Worm (Caenorhabditis elegans) whole organism, early embryonic: Measurements from ENCODE around the gene pmk-3.
A peak's percentile ranks its signal among the peaks of the same experiment; 100 is the strongest.

Experiments used
- B0310.2 ChIP-seq: sonication (generic microtip); optimal IDR thresholded peaks from 2 replicates; lab custom pipeline; 2016; ENCODE audit warnings: mild to moderate bottlenecking, missing genetic modification characterization, missing compliant biosample characterization
- F13C5.2 ChIP-seq: sonication (generic microtip); optimal IDR thresholded peaks from 2 replicates; lab custom pipeline; 2017; ENCODE audit warnings: mild to moderate bottlenecking, missing genetic modification characterization, inconsistent platforms, missing compliant biosample characterization
- aly-1 ChIP-seq: sonication (generic microtip); optimal IDR thresholded peaks from 2 replicates; lab custom pipeline; 2016; ENCODE audit warnings: missing genetic modification characterization, missing compliant biosample characterization
- ama-1 ChIP-seq: fragments of 150-350 bp; optimal IDR thresholded peaks from 2 replicates; lab custom pipeline; 2014
- ceh-13 ChIP-seq: fragments of 200-800 bp; sonication (Bioruptor generic); optimal IDR thresholded peaks from 2 replicates; lab custom pipeline; 2018; ENCODE audit warnings: mild to moderate bottlenecking, missing genetic modification characterization, missing compliant biosample characterization
- ceh-36 ChIP-seq: sonication (generic microtip); optimal IDR thresholded peaks from 2 replicates; lab custom pipeline; 2016; ENCODE audit warnings: missing genetic modification characterization, inconsistent platforms, missing compliant biosample characterization
- ets-7 ChIP-seq: sonication (generic microtip); optimal IDR thresholded peaks from 2 replicates; lab custom pipeline; 2016; ENCODE audit warnings: missing genotype, missing genetic modification characterization, missing compliant biosample characterization
- flt-1 ChIP-seq: fragments of 200-800 bp; sonication (Bioruptor generic); IDR thresholded peaks from 2 replicates; pipeline ENCODE4 v1.3.6; 2022; ENCODE audit warnings: missing genetic modification characterization, missing compliant biosample characterization
- hmbx-1 ChIP-seq: sonication (generic microtip); optimal IDR thresholded peaks from 2 replicates; lab custom pipeline; 2016; ENCODE audit warnings: mild to moderate bottlenecking, missing genetic modification characterization, missing compliant biosample characterization
- hmg-4 ChIP-seq: fragments of 200-800 bp; sonication (Bioruptor generic); optimal IDR thresholded peaks from 2 replicates; lab custom pipeline; 2018; ENCODE audit warnings: mild to moderate bottlenecking, missing genetic modification characterization, missing compliant biosample characterization
- hnd-1 ChIP-seq: sonication (generic microtip); optimal IDR thresholded peaks from 2 replicates; lab custom pipeline; 2016; ENCODE audit warnings: missing genetic modification characterization, missing compliant biosample characterization
- pes-1 ChIP-seq: fragments of 200-800 bp; sonication (Bioruptor generic); IDR thresholded peaks from 2 replicates; pipeline ENCODE4 v1.3.6; 2022; ENCODE audit warnings: missing genetic modification reagents, missing genetic modification characterization, missing compliant biosample characterization
- scrt-1 ChIP-seq: fragments of 200-800 bp; sonication (Bioruptor generic); IDR thresholded peaks from 2 replicates; pipeline ENCODE4 v1.3.6; 2022; ENCODE audit warnings: missing genetic modification characterization, missing compliant biosample characterization
- sea-1 ChIP-seq: fragments of 200-800 bp; sonication (Bioruptor generic); conservative IDR thresholded peaks from 2 replicates; pipeline ENCODE4 v1.3.6; 2022; ENCODE audit warnings: missing genetic modification characterization, missing compliant biosample characterization
- tbx-11 ChIP-seq: fragments of 200-800 bp; sonication (Bioruptor generic); IDR thresholded peaks from 2 replicates; pipeline ENCODE4 v1.3.6; 2022; ENCODE audit warnings: missing genetic modification characterization, missing compliant biosample characterization
- tbx-37 ChIP-seq: fragments of 200-800 bp; sonication (Bioruptor generic); conservative IDR thresholded peaks from 2 replicates; pipeline ENCODE4 v1.3.6; 2022; ENCODE audit warnings: missing genetic modification reagents, missing genetic modification characterization, missing compliant biosample characterization
- tra-4 ChIP-seq: sonication (generic microtip); optimal IDR thresholded peaks from 2 replicates; lab custom pipeline; 2017; ENCODE audit warnings: missing genetic modification characterization, missing compliant biosample characterization

pmk-3 gene

DNA sequence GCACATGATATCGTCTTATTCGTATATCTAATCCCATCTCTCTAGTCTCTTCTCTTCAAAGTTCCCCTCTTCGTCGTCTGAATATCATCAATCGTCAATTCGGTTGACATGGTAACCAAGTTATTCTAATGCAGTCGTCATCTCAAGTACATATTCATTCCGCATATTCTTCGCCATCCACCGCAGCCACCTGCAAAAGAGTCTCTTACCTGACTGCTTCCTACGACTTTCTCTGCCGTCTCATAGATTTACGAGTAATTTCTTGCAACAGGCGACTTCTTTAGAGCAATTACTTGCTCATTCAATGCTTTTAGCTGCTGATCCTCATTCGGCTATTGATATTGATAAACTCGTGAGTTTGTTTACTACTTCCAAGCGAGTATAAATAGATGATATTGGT lies 11.6 kb upstream of the pmk-3 start:
- TF ChIP-seq B0310.2 (tag; lab: Kevin White, UChicago) (no peak), flt-1 (no peak), ets-7 (tag; lab: Kevin White, UChicago) (no peak), ceh-36 (tag; lab: Kevin White, UChicago) (no peak), hmbx-1 (tag; lab: Kevin White, UChicago) (no peak), hmg-4 (GFP tag; lab: Kevin White, UChicago) (no peak), ama-1 (lab: Kevin White, UChicago) (no peak), scrt-1 (GFP tag; lab: Robert Waterston, UW) (no peak), tbx-11 (GFP tag; lab: Robert Waterston, UW) (no peak), tra-4 (tag; lab: Kevin White, UChicago) (no peak), hnd-1 (tag; lab: Kevin White, UChicago) (no peak), tbx-37 (GFP tag; lab: Robert Waterston, UW) (no peak), ceh-13 (GFP tag; lab: Kevin White, UChicago) (no peak), pes-1 (GFP tag; lab: Robert Waterston, UW) (no peak), aly-1 (tag; lab: Kevin White, UChicago) (no peak), F13C5.2 (no peak)

DNA sequence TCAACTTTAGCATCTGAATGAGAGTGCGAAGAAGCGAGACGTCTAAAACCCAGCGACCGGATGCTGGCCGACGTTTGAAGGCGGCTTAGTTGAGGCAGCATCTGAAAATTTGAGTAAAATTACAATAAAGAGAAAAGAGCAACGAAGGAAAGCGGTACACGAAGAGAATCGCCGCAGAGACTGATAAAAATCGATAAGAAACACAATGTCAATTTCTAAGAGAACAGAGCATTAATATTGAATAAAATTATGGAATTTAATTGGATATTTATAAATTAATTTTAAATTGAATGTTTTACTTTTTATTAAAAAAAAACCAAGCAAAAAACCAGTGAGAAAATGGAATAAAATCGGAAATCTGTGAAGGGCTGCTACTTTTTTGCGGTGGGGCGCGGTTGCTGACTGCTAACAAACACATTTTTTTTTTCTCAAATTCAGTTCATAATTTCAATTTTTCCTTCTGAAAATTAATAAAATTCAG lies 8.8 kb upstream of the pmk-3 start, which contains the start of the genes ndub-11 and moc-3:
Gene ndub-11, minus strand, starts transcription at position 101 of the 481 bp plus-strand sequence.
Gene moc-3, plus strand, starts transcription at position 431 of the 481 bp plus-strand sequence.
- no peak for TF ChIP-seq flt-1
- no peak for TF ChIP-seq pes-1 (GFP tag; lab: Robert Waterston, UW)
- no peak for TF ChIP-seq hnd-1 (tag; lab: Kevin White, UChicago)
- no peak for TF ChIP-seq tbx-37 (GFP tag; lab: Robert Waterston, UW)
- no peak for TF ChIP-seq sea-1 (GFP tag; lab: Robert Waterston, UW)
- no peak for TF ChIP-seq hmbx-1 (tag; lab: Kevin White, UChicago)
- no peak for TF ChIP-seq ama-1 (lab: Kevin White, UChicago)
- TF ChIP-seq scrt-1 (GFP tag; lab: Robert Waterston, UW) = no peak
- no peak for TF ChIP-seq hmg-4 (GFP tag; lab: Kevin White, UChicago)
- no peak for TF ChIP-seq tra-4 (tag; lab: Kevin White, UChicago)

DNA sequence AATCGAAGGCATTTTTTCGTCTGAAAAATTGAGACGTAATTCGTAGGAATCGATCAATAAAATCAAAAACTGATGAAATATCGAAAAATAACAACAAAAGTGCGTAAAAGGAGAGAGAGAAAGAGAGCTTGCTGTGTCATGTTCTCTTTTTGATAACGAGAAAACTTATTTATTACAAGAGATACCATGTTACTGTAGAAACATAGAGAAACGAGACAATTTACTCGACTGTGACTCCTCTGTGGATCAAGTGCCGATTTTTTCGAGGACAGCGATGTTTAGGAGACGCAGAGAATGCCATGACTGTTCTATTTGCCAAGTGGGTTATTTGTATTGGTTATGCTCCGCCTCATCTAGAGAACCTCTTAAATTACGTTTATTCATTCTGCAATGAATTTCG lies 5.5 kb upstream of the pmk-3 start, which contains the start of gene sph-1:
Gene sph-1, minus strand, starts transcription at position 23 of the 400 bp plus-strand sequence.
- TF ChIP-seq ets-7 (tag; lab: Kevin White, UChicago) = no peak
- no peak for TF ChIP-seq ceh-13 (GFP tag; lab: Kevin White, UChicago)
- TF ChIP-seq hmbx-1 (tag; lab: Kevin White, UChicago) = no peak
- no peak for TF ChIP-seq pes-1 (GFP tag; lab: Robert Waterston, UW)
- no peak for TF ChIP-seq tbx-11 (GFP tag; lab: Robert Waterston, UW)
- no peak for TF ChIP-seq ama-1 (lab: Kevin White, UChicago)
- TF ChIP-seq tbx-37 (GFP tag; lab: Robert Waterston, UW) = no peak
- TF ChIP-seq hnd-1 (tag; lab: Kevin White, UChicago) = no peak
- no peak for TF ChIP-seq aly-1 (tag; lab: Kevin White, UChicago)
- no peak for TF ChIP-seq tra-4 (tag; lab: Kevin White, UChicago)
- no peak for TF ChIP-seq hmg-4 (GFP tag; lab: Kevin White, UChicago)
- TF ChIP-seq ceh-36 (tag; lab: Kevin White, UChicago) = no peak
- TF ChIP-seq scrt-1 (GFP tag; lab: Robert Waterston, UW) = no peak

DNA sequence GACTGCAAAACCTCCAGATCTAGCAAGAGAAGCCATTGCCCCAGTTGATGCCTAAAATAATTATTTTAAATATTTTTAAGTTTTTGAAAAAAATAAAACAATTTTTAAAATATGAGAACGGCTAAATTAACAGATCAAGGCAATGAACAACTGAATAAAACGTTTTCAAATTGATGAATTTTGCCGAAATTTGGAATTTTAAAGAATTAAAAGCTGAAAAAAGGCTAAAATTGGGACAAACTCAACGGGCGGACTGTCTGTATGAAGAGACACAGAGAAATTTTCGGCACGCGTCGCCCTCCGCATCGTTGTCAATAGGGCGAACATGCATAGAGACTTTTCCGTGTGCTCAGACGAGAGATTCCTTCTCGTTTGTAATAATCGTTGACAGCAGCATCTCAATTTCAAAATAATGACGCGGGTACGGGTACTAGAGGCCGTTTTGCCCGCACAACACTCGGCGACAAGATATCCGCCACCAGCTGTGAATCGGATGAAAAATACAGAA lies 3.0 kb upstream of the pmk-3 start, which contains the start of the genes isp-1 and islo-1:
Gene isp-1, minus strand, starts transcription at position 51 of the 508 bp plus-strand sequence.
Gene islo-1, plus strand, starts transcription at position 385 of the 508 bp plus-strand sequence.
- peak; percentile 55 for TF ChIP-seq F13C5.2
- TF ChIP-seq hmg-4 (GFP tag; lab: Kevin White, UChicago) = no peak

DNA sequence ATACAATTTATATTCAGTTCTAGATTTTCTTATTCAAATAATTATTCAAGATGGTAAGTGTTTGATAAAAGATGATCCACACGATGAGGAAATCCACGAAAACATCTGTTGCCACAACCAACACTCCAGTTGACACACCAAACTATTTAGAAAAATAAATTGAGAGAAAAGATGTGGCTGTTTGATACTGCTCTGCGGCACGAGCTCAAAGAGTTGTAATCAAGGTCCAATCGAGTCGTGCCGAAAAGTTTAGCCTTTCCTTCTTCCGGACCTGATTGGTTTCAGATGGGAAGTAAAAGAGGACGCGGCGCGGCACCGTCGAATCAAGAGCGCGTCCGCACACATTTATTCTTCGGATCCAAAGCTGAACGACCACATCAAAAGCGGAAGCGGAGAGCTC lies 2.5 kb upstream of the pmk-3 start:
- no peak for TF ChIP-seq flt-1

DNA sequence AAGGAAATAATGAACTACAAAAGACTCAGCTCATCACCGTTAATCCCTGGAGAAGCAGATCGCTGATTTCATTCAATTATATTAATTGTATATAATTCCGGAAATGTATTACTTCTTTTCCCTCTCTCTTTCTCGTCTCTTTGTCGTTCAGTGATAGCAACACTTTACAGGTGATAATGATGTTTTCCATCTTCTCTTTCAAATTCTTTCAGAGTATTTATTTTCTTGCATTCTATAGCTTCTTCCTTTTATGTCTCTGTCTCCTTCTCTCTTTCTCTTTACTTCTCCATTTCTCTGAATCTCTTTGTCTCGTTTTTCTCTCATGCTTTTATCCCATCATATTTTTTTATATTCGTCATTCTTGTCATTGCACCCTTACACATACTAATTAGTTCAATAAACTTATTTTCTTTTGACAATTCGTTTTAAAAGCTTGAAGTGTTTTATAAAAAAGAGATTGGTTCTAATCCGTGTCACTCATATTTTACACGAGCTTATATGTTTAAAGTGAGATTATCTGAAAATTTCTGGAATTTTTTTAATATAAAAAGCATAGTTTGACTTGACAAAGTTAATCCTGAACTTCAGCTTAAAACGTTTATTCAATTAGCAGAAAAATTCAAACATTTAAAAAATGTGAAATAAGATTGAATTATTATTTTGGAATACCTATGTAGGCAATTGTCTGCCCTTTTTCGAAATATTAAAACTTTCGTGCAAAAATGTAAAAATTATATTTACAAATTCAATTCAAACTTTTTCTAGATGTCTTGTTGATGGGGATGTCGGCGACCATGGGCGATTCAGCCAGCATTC lies 3.9 kb downstream of the pmk-3 start, which contains the start of gene pmk-2:
Gene pmk-2, plus strand, starts transcription at position 766 of the 816 bp plus-strand sequence.
- TF ChIP-seq scrt-1 (GFP tag; lab: Robert Waterston, UW) (no peak), flt-1 (no peak), hnd-1 (tag; lab: Kevin White, UChicago) (no peak), ceh-13 (GFP tag; lab: Kevin White, UChicago) (no peak)

DNA sequence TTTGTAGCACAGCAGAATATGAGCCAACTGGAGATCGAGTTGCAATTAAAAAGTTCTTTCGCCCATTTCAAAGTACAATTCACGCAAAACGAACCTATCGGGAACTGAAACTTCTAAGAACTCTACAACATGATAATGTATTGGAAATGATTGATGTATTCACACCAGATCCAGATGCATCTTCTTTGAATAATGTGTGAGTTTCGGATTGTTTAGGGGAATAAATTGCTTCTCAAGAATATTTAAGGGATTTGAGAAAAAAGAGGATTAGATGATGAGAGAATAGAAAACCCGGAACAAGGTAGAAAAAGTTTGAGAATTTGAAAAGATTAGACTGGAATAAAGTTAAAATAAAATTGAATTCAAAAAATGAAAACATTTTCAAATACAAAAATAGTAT lies 5.3 kb downstream of the pmk-3 start:
- no peak for TF ChIP-seq hmg-4 (GFP tag; lab: Kevin White, UChicago)
- TF ChIP-seq tbx-37 (GFP tag; lab: Robert Waterston, UW) = no peak
- TF ChIP-seq flt-1 = no peak
- TF ChIP-seq B0310.2 (tag; lab: Kevin White, UChicago) = no peak
- no peak for TF ChIP-seq pes-1 (GFP tag; lab: Robert Waterston, UW)
- no peak for TF ChIP-seq hnd-1 (tag; lab: Kevin White, UChicago)
- no peak for TF ChIP-seq tra-4 (tag; lab: Kevin White, UChicago)
- no peak for TF ChIP-seq ets-7 (tag; lab: Kevin White, UChicago)
- no peak for TF ChIP-seq aly-1 (tag; lab: Kevin White, UChicago)
- no peak for TF ChIP-seq ceh-36 (tag; lab: Kevin White, UChicago)
- TF ChIP-seq sea-1 (GFP tag; lab: Robert Waterston, UW) = no peak
- TF ChIP-seq scrt-1 (GFP tag; lab: Robert Waterston, UW) = no peak
- TF ChIP-seq tbx-11 (GFP tag; lab: Robert Waterston, UW) = no peak
- no peak for TF ChIP-seq F13C5.2
- TF ChIP-seq hmbx-1 (tag; lab: Kevin White, UChicago) = no peak
- TF ChIP-seq ama-1 (lab: Kevin White, UChicago) = no peak
- no peak for TF ChIP-seq ceh-13 (GFP tag; lab: Kevin White, UChicago)
